Fruit fly (Drosophila melanogaster) whole organism, wandering third instar larva: ENCODE measurements around the gene upSET.
A peak's percentile ranks its signal among the peaks of the same experiment; 100 is the strongest.

ENCODE experiments used
- Abd-B ChIP-seq: fragments of >200 bp; optimal IDR thresholded peaks from 2 replicates; lab custom pipeline; 2017; ENCODE audit warnings: missing biosample characterization, missing genetic modification characterization
- CG32264 ChIP-seq: fragments of 200-800 bp; sonication (Bioruptor generic); optimal IDR thresholded peaks from 2 replicates; lab custom pipeline; 2016; ENCODE audit warnings: missing biosample characterization, missing genetic modification characterization
- CG9705 ChIP-seq: fragments of 200-800 bp; sonication (Bioruptor generic); optimal IDR thresholded peaks from 2 replicates; lab custom pipeline; 2018; ENCODE audit warnings: missing biosample characterization, mild to moderate bottlenecking, missing genetic modification characterization
- CrebA ChIP-seq: fragments of 200-800 bp; sonication (Bioruptor generic); optimal IDR thresholded peaks from 2 replicates; lab custom pipeline; 2016; ENCODE audit warnings: missing biosample characterization, mild to moderate bottlenecking, missing genetic modification characterization, borderline replicate concordance
- Dfd ChIP-seq: fragments of >200 bp; optimal IDR thresholded peaks from 2 replicates; lab custom pipeline; 2017; ENCODE audit warnings: missing biosample characterization, missing genetic modification characterization
- HLH106 ChIP-seq: fragments of 200-800 bp; optimal IDR thresholded peaks from 3 replicates; lab custom pipeline; 2019; ENCODE audit warnings: missing biosample characterization, mild to moderate bottlenecking, missing genetic modification characterization, moderate library complexity
- Hnf4 ChIP-seq: fragments of 200-800 bp; sonication (Bioruptor generic); optimal IDR thresholded peaks from 2 replicates; lab custom pipeline; 2016; ENCODE audit warnings: missing biosample characterization, mild to moderate bottlenecking, missing genetic modification characterization
- Hr78 ChIP-seq: fragments of >200 bp; optimal IDR thresholded peaks from 2 replicates; lab custom pipeline; 2017; ENCODE audit warnings: missing biosample characterization, missing genetic modification characterization
- Hr83 ChIP-seq: fragments of 200-300 bp; sonication (Bioruptor generic); optimal IDR thresholded peaks from 2 replicates; lab custom pipeline; 2016; ENCODE audit warnings: missing biosample characterization, mild to moderate bottlenecking, missing genetic modification characterization, moderate library complexity; ENCODE audit not compliant: poor library complexity, severe bottlenecking
- Jra ChIP-seq: sonication (Bioruptor generic); optimal IDR thresholded peaks from 2 replicates; lab custom pipeline; 2016; ENCODE audit warnings: missing biosample characterization, missing genetic modification characterization
- Mio ChIP-seq: sonication (Bioruptor generic); optimal IDR thresholded peaks from 2 replicates; lab custom pipeline; 2016; ENCODE audit warnings: missing biosample characterization, missing genetic modification characterization
- Myc ChIP-seq: fragments of >200 bp; optimal IDR thresholded peaks from 2 replicates; lab custom pipeline; 2017
- N ChIP-seq: fragments of >200 bp; optimal IDR thresholded peaks from 2 replicates; lab custom pipeline; 2018; ENCODE audit warnings: missing biosample characterization, missing external identifiers, missing genetic modification characterization
- OdsH ChIP-seq: fragments of 200-800 bp; sonication (Bioruptor generic); optimal IDR thresholded peaks from 2 replicates; lab custom pipeline; 2016; ENCODE audit warnings: missing biosample characterization, mild to moderate bottlenecking, missing genetic modification characterization
- Rel ChIP-seq, 2 experiments: fragments of 200-800 bp; sonication (Bioruptor generic) in 1 of 2; optimal IDR thresholded peaks; 2 replicates in 1 of 2; 3 replicates in 1 of 2; lab custom pipeline; 2016 to 2019; ENCODE audit warnings: mild to moderate bottlenecking in 2 of 2, missing biosample characterization in 2 of 2, missing genetic modification characterization in 2 of 2, moderate library complexity in 1 of 2
- Sp1 ChIP-seq: fragments of 200-800 bp; sonication (Bioruptor generic); optimal IDR thresholded peaks from 3 replicates; lab custom pipeline; 2019; ENCODE audit warnings: missing biosample characterization, mild to moderate bottlenecking, missing genetic modification characterization, moderate library complexity
- br ChIP-seq: fragments of 200-800 bp; sonication (Bioruptor generic); optimal IDR thresholded peaks from 2 replicates; lab custom pipeline; 2016; ENCODE audit warnings: missing biosample characterization, missing genetic modification characterization
- brk ChIP-seq: fragments of 200-800 bp; sonication (Bioruptor generic); optimal IDR thresholded peaks from 2 replicates; lab custom pipeline; 2016; ENCODE audit warnings: missing biosample characterization, mild to moderate bottlenecking, missing genetic modification characterization
- dmrt93B ChIP-seq: fragments of 200-800 bp; sonication (Bioruptor generic); optimal IDR thresholded peaks from 2 replicates; lab custom pipeline; 2018; ENCODE audit warnings: missing biosample characterization, mild to moderate bottlenecking, missing genetic modification characterization
- dsf ChIP-seq: sonication (Bioruptor generic); optimal IDR thresholded peaks from 2 replicates; lab custom pipeline; 2016; ENCODE audit warnings: missing biosample characterization, missing genetic modification characterization, borderline replicate concordance
- ey ChIP-seq: fragments of 200-800 bp; sonication (Bioruptor generic); optimal IDR thresholded peaks from 2 replicates; lab custom pipeline; 2016; ENCODE audit warnings: missing biosample characterization, missing genetic modification characterization
- foxo ChIP-seq, 2 experiments: fragments of 200-800 bp; sonication (Bioruptor generic); optimal IDR thresholded peaks; 2 replicates in 1 of 2; 3 replicates in 1 of 2; lab custom pipeline; 2016 to 2017; ENCODE audit warnings: missing biosample characterization in 2 of 2, missing genetic modification characterization in 2 of 2
- fru ChIP-seq: fragments of 200-800 bp; sonication (Bioruptor generic); optimal IDR thresholded peaks from 3 replicates; lab custom pipeline; 2016; ENCODE audit warnings: missing biosample characterization, mild to moderate bottlenecking, missing genetic modification characterization
- h ChIP-seq: fragments of 200-800 bp; sonication (Bioruptor generic); optimal IDR thresholded peaks from 3 replicates; lab custom pipeline; 2016; ENCODE audit warnings: missing biosample characterization, mild to moderate bottlenecking, missing genetic modification characterization
- jim ChIP-seq: fragments of 175-275, 200-325 bp; sonication (Bioruptor generic); optimal IDR thresholded peaks from 2 replicates; lab custom pipeline; 2016; ENCODE audit warnings: missing biosample characterization, mild to moderate bottlenecking, missing genetic modification characterization
- pan ChIP-seq: fragments of >200 bp; optimal IDR thresholded peaks from 2 replicates; lab custom pipeline; 2017
- psq ChIP-seq: fragments of 200-800 bp; sonication (Bioruptor generic); optimal IDR thresholded peaks from 3 replicates; lab custom pipeline; 2017; ENCODE audit warnings: missing biosample characterization, mild to moderate bottlenecking, missing genetic modification characterization, moderate library complexity
- rgr ChIP-seq: fragments of 200-800 bp; sonication (Bioruptor generic); optimal IDR thresholded peaks from 3 replicates; lab custom pipeline; 2016; ENCODE audit warnings: missing biosample characterization, mild to moderate bottlenecking, missing genetic modification characterization
- sage ChIP-seq: fragments of 200-800 bp; sonication (Bioruptor generic); optimal IDR thresholded peaks from 2 replicates; lab custom pipeline; 2016; ENCODE audit warnings: missing biosample characterization, mild to moderate bottlenecking, missing genetic modification characterization
- sv ChIP-seq: fragments of 200-800 bp; sonication (Bioruptor generic); optimal IDR thresholded peaks from 3 replicates; lab custom pipeline; 2016; ENCODE audit warnings: missing biosample characterization, missing genetic modification characterization
- tai ChIP-seq: sonication (Bioruptor generic); optimal IDR thresholded peaks from 2 replicates; lab custom pipeline; 2016; ENCODE audit warnings: missing biosample characterization, missing genetic modification characterization
- usp ChIP-seq: fragments of >200 bp; optimal IDR thresholded peaks from 2 replicates; lab custom pipeline; 2017; ENCODE audit warnings: missing biosample characterization, missing genetic modification characterization
- woc ChIP-seq: sonication (Bioruptor generic); optimal IDR thresholded peaks from 2 replicates; lab custom pipeline; 2016; ENCODE audit warnings: missing biosample characterization, mild to moderate bottlenecking, missing genetic modification characterization

The upSET gene

dm6 chr3L:14004963-14005458 is 3.1 kb downstream of the upSET start:
- TF ChIP-seq woc (GFP tag; lab: Kevin White, UChicago) (peak; percentile 94), ey (GFP tag; lab: Kevin White, UChicago) (peak; percentile 99), foxo (GFP tag; optimal IDR thresholded peaks at IDR 0.05; lab: Kevin White, UChicago) (peak; percentile 96 to 99), dmrt93B (GFP tag; lab: Kevin White, UChicago) (peak; percentile 96), jim (GFP tag; lab: Kevin White, UChicago) (peak; percentile 41), CG9705 (GFP tag; lab: Kevin White, UChicago) (peak; percentile 82), sv (GFP tag; lab: Kevin White, UChicago) (peak; percentile 95), fru (GFP tag; lab: Kevin White, UChicago) (peak; percentile 99), HLH106 (tag; lab: Kevin White, UChicago) (peak; percentile 90), N (GFP tag; lab: Kevin White, UChicago) (no peak), Jra (no peak), rgr (peak; percentile 99), Rel (GFP tag; optimal IDR thresholded peaks at IDR 0.05; lab: Kevin White, UChicago) (peak; percentile 91), Rel (tag; optimal IDR thresholded peaks at IDR 0.05; lab: Kevin White, UChicago) (peak; percentile 95), psq (GFP tag; lab: Kevin White, UChicago) (peak; percentile 97), dsf (GFP tag; lab: Kevin White, UChicago) (peak; percentile 75), tai (GFP tag; lab: Kevin White, UChicago) (no peak), OdsH (GFP tag; lab: Kevin White, UChicago) (peak; percentile 99), br (GFP tag; lab: Kevin White, UChicago) (peak; percentile 99), Mio (GFP tag; lab: Kevin White, UChicago) (peak; percentile 90), sage (GFP tag; lab: Kevin White, UChicago) (no peak), brk (GFP tag; lab: Kevin White, UChicago) (no peak), Hr83 (GFP tag; lab: Kevin White, UChicago) (peak; percentile 89), CG32264 (peak; percentile 98), h (peak; percentile 99), Sp1 (GFP tag; lab: Kevin White, UChicago) (peak; percentile 95)
- TF ChIP-seq, all 38 proteins: peak for 20

DNA sequence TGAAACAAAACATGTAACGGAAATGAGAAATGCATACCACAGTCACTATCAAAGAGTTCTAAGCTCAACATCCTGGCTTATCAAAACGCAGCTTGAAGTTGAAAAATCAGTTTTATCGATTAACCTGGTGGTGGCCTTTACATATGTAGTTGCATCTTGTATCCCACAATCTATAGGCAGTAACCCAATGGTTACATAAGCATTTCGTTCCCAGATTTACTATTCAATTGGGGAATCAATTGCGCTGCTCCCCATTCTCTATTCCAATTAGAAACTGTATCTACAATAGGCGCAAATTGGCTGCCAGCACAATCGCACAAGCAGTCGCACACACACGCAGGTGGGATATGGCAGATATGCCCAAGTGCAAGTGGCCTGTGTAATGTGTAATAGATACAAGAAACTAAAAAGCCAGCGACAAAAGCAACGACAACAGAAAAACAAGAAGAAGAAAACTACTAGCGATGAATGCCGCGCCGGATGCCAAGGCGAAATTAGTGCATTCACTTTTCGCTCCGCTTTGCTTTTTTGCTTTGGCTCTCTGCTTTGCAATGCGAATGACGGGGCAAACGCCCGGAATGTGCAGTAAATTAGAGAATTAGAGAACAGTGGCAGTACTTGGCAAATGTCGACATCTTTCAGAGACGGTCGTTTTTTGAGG is 3.8 kb downstream of the upSET start:
- TF ChIP-seq pan (no peak), Jra (no peak), CrebA (no peak), jim (GFP tag; lab: Kevin White, UChicago) (no peak), Dfd (GFP tag; lab: Kevin White, UChicago) (no peak), sage (GFP tag; lab: Kevin White, UChicago) (no peak), usp (GFP tag; lab: Kevin White, UChicago) (no peak), dmrt93B (GFP tag; lab: Kevin White, UChicago) (no peak), OdsH (GFP tag; lab: Kevin White, UChicago) (no peak), sv (GFP tag; lab: Kevin White, UChicago) (no peak), rgr (no peak), psq (GFP tag; lab: Kevin White, UChicago) (no peak), br (GFP tag; lab: Kevin White, UChicago) (no peak), foxo (GFP tag; optimal IDR thresholded peaks at IDR 0.05; lab: Kevin White, UChicago) (no peak), Abd-B (no peak), Hr83 (GFP tag; lab: Kevin White, UChicago) (no peak), h (no peak), N (GFP tag; lab: Kevin White, UChicago) (no peak), Rel (GFP tag; optimal IDR thresholded peaks at IDR 0.05; lab: Kevin White, UChicago) (no peak), Rel (tag; optimal IDR thresholded peaks at IDR 0.05; lab: Kevin White, UChicago) (no peak), Hr78 (GFP tag; lab: Kevin White, UChicago) (no peak)

DNA sequence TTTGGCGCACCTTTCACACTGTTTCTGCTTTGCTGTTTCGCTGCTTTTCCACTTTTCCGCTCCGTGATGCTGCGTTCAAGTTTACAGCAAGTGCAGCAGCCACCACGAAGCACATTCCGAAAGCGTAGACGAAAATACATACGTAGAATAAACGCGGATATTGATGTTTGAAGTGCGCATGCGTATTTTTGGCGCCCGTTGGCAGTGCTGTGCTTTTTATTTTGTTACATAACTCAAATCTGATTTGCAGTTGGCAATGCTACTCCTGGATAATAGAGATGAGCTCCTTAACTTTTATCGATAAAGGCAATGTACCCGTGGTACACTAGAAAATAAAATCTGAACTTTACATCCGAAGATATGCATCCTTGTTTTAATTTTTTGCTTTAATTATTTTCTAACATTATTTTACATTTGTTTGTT is 4.8 kb downstream of the upSET start:
- no peak for TF ChIP-seq Dfd (GFP tag; lab: Kevin White, UChicago)
- TF ChIP-seq psq (GFP tag; lab: Kevin White, UChicago), result peak; percentile 85
- TF ChIP-seq Jra, result no peak
- TF ChIP-seq Myc (lab: Kevin White, UChicago), result no peak
- no peak for TF ChIP-seq fru (GFP tag; lab: Kevin White, UChicago)
- no peak for TF ChIP-seq dmrt93B (GFP tag; lab: Kevin White, UChicago)
- no peak for TF ChIP-seq usp (GFP tag; lab: Kevin White, UChicago)
- no peak for TF ChIP-seq Hnf4 (GFP tag; lab: Kevin White, UChicago)
